Fruit fly (Drosophila melanogaster): ENCODE measurements around the gene CG1394.

Gene CG1394

dm6 chrX:11137566-11138186 lies 32.8 kb downstream of the CG1394 start, which contains the start of gene CDK2AP1 (continued):
- TF ChIP-seq nerfin-2 (GFP tag; IDR thresholded peaks at IDR 0.05; ENCODE audit: partially characterized antibody) (peak; percentile 72), nom (GFP tag; optimal IDR thresholded peaks at IDR 0.05) (peak; percentile 8), sug (tag; optimal IDR thresholded peaks at IDR 0.05) (peak; percentile 66)

DNA sequence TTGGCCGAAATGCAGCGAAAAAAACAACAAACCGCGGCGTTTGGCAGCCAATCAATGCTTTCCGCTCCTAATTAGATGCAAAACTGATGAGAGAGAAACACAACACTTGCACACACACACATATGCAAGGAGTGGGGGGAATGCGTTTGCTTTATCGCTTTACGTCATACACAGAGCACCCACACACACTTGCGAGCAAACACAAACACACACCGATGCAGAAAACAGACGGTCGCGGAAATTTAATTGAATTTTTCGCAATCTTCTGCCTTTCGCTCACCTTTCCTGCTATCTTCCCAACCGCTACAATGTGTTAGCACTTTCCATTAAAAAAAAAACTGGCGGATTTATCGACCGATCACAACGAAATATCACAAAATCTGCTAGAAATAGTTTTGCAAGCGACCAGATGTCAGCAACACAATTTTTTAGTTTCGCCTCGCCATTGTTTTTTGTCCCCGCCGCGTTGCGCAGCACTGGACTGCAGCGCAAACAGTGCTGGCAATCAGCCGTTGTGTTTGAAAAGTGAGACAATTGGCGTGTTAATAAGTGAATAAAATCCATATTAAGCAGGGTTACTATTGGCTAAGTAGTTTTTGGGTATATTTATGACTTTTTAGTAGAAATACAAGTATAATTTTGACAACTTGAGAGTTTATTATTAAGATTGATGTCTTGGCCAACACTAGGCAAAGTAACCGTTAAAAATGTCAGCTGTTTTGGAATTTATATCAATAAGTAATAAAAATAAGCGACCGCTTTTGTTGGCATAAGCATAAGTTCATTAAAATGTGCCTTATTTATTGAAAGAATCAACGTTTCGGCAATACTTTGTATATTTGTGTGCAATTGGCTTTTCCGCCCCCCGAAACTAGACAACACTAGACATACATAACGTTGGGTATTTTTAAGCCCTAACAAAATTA lies 33.6 kb downstream of the CG1394 start, which contains the start of gene Klp10A:
Gene Klp10A (minus strand): TSS at position 532 of the 926 bp plus-strand sequence.
- TF ChIP-seq CG12104 (GFP tag; optimal IDR thresholded peaks at IDR 0.05) (no peak), CG30403 (GFP tag; optimal IDR thresholded peaks at IDR 0.05) (peak; percentile 33), CG17361 (GFP tag; IDR thresholded peaks at IDR 0.05) (peak; percentile 46; the same call in 1 of the 3 replicates), Nf-YC (tag; optimal IDR thresholded peaks at IDR 0.05) (no peak), CG9437 (GFP tag; optimal IDR thresholded peaks at IDR 0.05) (peak; percentile 3), CG18599 (GFP tag; optimal IDR thresholded peaks at IDR 0.05) (no peak), CG12769 (tag; optimal IDR thresholded peaks at IDR 0.05) (no peak), vfl (GFP tag; optimal IDR thresholded peaks at IDR 0.05) (no peak), al (GFP tag; IDR thresholded peaks at IDR 0.05) (no peak), Fer1 (GFP tag; optimal IDR thresholded peaks at IDR 0.05) (no peak), CG2199 (GFP tag; IDR thresholded peaks at IDR 0.05) (no peak), Med (GFP tag) (peak; percentile 71), salm (tag; optimal IDR thresholded peaks at IDR 0.05) (no peak), ttk (GFP tag; IDR thresholded peaks at IDR 0.05) (no peak), sim (GFP tag; IDR thresholded peaks at IDR 0.05) (no peak), CG7556 (GFP tag; optimal IDR thresholded peaks at IDR 0.05) (peak; percentile 4), CG12659 (GFP tag; optimal IDR thresholded peaks at IDR 0.05) (no peak), CG14860 (GFP tag; IDR thresholded peaks at IDR 0.05; ENCODE audit: partially characterized antibody) (no peak), tap (tag; optimal IDR thresholded peaks at IDR 0.05) (no peak), Neu2 (GFP tag; optimal IDR thresholded peaks at IDR 0.05; ENCODE audit: borderline replicate concordance) (no peak), CG12942 (GFP tag; optimal IDR thresholded peaks at IDR 0.05) (no peak), CG31388 (GFP tag; optimal IDR thresholded peaks at IDR 0.05) (no peak), CG3995 (GFP tag; optimal IDR thresholded peaks at IDR 0.05) (no peak), CG1832 (GFP tag; optimal IDR thresholded peaks at IDR 0.05) (no peak), Elba2 (GFP tag; optimal IDR thresholded peaks at IDR 0.05) (peak; percentile 73), CG42726 (GFP tag; IDR thresholded peaks at IDR 0.05; ENCODE audit: partially characterized antibody) (no peak), CG17328 (GFP tag; IDR thresholded peaks at IDR 0.05) (no peak), CG11247 (GFP tag; IDR thresholded peaks at IDR 0.05) (peak; percentile 21; the same call in 1 of the 2 replicates), cwo (GFP tag; optimal IDR thresholded peaks at IDR 0.05) (no peak), BtbVII (GFP tag; optimal IDR thresholded peaks at IDR 0.05) (no peak), CG2889 (GFP tag; IDR thresholded peaks at IDR 0.05) (no peak), cad (GFP tag; optimal IDR thresholded peaks at IDR 0.05) (no peak), croc (GFP tag; conservative IDR thresholded peaks at IDR 0.05) (no peak), z (GFP tag; IDR thresholded peaks at IDR 0.05) (no peak), Hmx (GFP tag; optimal IDR thresholded peaks at IDR 0.05) (no peak), oc (tag; optimal IDR thresholded peaks at IDR 0.05) (no peak), seq (GFP tag; IDR thresholded peaks at IDR 0.05) (no peak), sqz (GFP tag; optimal IDR thresholded peaks at IDR 0.05) (no peak), sc (optimal IDR thresholded peaks at IDR 0.05) (no peak), sc (GFP tag; optimal IDR thresholded peaks at IDR 0.05) (no peak), abd-A (tag; optimal IDR thresholded peaks at IDR 0.05) (no peak), lbe (GFP tag; optimal IDR thresholded peaks at IDR 0.05) (peak; percentile 48), CG4424 (GFP tag; optimal IDR thresholded peaks at IDR 0.05) (peak; percentile 14), Antp (GFP tag; optimal IDR thresholded peaks at IDR 0.05) (peak; percentile 14)
